Worm (Caenorhabditis elegans): ENCODE data around the gene K06H7.8.

The K06H7.8 gene

ce11 chrIII:8129195-8129594 is 31.2 kb upstream of the K06H7.8 start:
- TF ChIP-seq ztf-29 (GFP tag; IDR thresholded peaks at IDR 0.05) (no peak), klf-2 (GFP tag; conservative IDR thresholded peaks at IDR 0.05) (no peak), ztf-23 (GFP tag; IDR thresholded peaks at IDR 0.05) (no peak), T22C8.4 (GFP tag; IDR thresholded peaks at IDR 0.05) (no peak), tab-1 (GFP tag; IDR thresholded peaks at IDR 0.05) (no peak), flt-1 (GFP tag; IDR thresholded peaks at IDR 0.05) (no peak), med-1 (GFP tag; optimal IDR thresholded peaks at IDR 0.05; ENCODE audit: insufficient read depth) (no peak), cog-1 (tag; optimal IDR thresholded peaks at IDR 0.05) (no peak), ref-1 (GFP tag; conservative IDR thresholded peaks at IDR 0.05) (no peak)

- TF ChIP-seq med-1 (GFP tag; optimal IDR thresholded peaks at IDR 0.05; ENCODE audit: insufficient read depth) (no peak), klf-2 (GFP tag; conservative IDR thresholded peaks at IDR 0.05) (0 out of 2 replicates have a peak, but pooled peaks have one; percentile 11), ztf-29 (GFP tag; IDR thresholded peaks at IDR 0.05) (no peak)
Observed at ce11 chrIII:8126978-8127377, 29.0 kb upstream of the K06H7.8 start.

ce11 chrIII:8125234-8125633 is 27.2 kb upstream of the K06H7.8 start:
- TF ChIP-seq ztf-29 (GFP tag; IDR thresholded peaks at IDR 0.05) (peak; percentile 55; the same call in 1 of the 2 replicates), ref-1 (GFP tag; conservative IDR thresholded peaks at IDR 0.05) (no peak), cog-1 (tag; optimal IDR thresholded peaks at IDR 0.05) (peak; percentile 23)

DNA sequence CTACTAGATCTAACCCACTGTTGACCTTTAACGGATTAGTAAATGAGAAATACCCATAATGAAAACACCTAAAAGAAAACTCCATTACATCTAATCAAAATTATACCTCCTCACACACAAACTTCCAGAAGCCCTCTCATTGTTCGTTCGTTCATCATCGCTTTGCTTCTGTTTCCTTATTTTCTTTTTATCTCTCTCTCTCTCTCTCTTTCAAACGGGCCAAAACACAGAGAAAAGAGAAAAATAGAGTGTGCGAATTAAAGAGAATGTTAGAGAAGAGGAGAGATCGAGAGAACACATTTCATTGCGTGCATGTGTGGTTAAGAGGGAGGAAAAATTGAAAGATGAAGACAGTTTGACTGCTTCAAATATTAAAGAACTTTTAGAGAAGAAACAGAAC is 26.3 kb upstream of the K06H7.8 start:
- TF ChIP-seq klf-2 (GFP tag; conservative IDR thresholded peaks at IDR 0.05) (no peak), tab-1 (GFP tag; IDR thresholded peaks at IDR 0.05) (no peak), ref-1 (GFP tag; conservative IDR thresholded peaks at IDR 0.05) (no peak), T22C8.4 (GFP tag; IDR thresholded peaks at IDR 0.05) (no peak), cog-1 (tag; optimal IDR thresholded peaks at IDR 0.05) (peak; percentile 21), ztf-29 (GFP tag; IDR thresholded peaks at IDR 0.05) (no peak), med-1 (GFP tag; optimal IDR thresholded peaks at IDR 0.05; ENCODE audit: insufficient read depth) (no peak), ztf-23 (GFP tag; IDR thresholded peaks at IDR 0.05) (no peak)

DNA sequence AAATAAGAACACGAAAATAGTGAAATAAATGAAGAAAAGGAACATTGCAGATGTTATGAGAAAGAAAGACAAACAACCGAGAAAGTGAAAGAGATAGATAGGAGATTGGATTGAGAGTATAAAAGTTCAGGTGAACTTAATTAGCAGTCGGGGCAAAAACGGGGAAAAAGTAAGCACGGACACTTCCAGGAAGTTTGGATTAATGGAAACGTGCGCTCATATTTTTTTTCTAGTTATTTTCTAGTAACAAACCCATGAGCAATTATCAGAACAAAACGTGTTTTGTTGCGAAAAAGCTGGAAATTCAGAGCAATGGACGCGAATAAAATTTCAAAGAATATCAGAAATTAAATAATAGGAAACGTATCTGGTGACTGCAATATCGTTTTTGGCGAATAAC is 23.9 kb upstream of the K06H7.8 start:
- no peak for TF ChIP-seq ztf-29 (GFP tag; IDR thresholded peaks at IDR 0.05)
- TF ChIP-seq med-1 (GFP tag; optimal IDR thresholded peaks at IDR 0.05; ENCODE audit: insufficient read depth) = no peak
- no peak for TF ChIP-seq tab-1 (GFP tag; IDR thresholded peaks at IDR 0.05)
- no peak for TF ChIP-seq flt-1 (GFP tag; IDR thresholded peaks at IDR 0.05)
- no peak for TF ChIP-seq ref-1 (GFP tag; conservative IDR thresholded peaks at IDR 0.05)
- TF ChIP-seq ztf-23 (GFP tag; IDR thresholded peaks at IDR 0.05) = no peak
- no peak for TF ChIP-seq cog-1 (tag; optimal IDR thresholded peaks at IDR 0.05)
- no peak for TF ChIP-seq klf-2 (GFP tag; conservative IDR thresholded peaks at IDR 0.05)
- TF ChIP-seq T22C8.4 (GFP tag; IDR thresholded peaks at IDR 0.05) = no peak

- no peak for TF ChIP-seq T22C8.4 (GFP tag; IDR thresholded peaks at IDR 0.05)
- TF ChIP-seq tab-1 (GFP tag; IDR thresholded peaks at IDR 0.05) = no peak
- no peak for TF ChIP-seq klf-2 (GFP tag; conservative IDR thresholded peaks at IDR 0.05)
- no peak for TF ChIP-seq cog-1 (tag; optimal IDR thresholded peaks at IDR 0.05)
- TF ChIP-seq ref-1 (GFP tag; conservative IDR thresholded peaks at IDR 0.05) = no peak
- TF ChIP-seq ztf-29 (GFP tag; IDR thresholded peaks at IDR 0.05) = no peak
- TF ChIP-seq flt-1 (GFP tag; IDR thresholded peaks at IDR 0.05) = no peak
- TF ChIP-seq med-1 (GFP tag; optimal IDR thresholded peaks at IDR 0.05; ENCODE audit: insufficient read depth) = no peak
- no peak for TF ChIP-seq ztf-23 (GFP tag; IDR thresholded peaks at IDR 0.05)
Observed at ce11 chrIII:8121132-8121531, 23.1 kb upstream of the K06H7.8 start, which contains the start of gene gei-8. Gene gei-8 (minus strand): TSS chrIII:8121232.

DNA sequence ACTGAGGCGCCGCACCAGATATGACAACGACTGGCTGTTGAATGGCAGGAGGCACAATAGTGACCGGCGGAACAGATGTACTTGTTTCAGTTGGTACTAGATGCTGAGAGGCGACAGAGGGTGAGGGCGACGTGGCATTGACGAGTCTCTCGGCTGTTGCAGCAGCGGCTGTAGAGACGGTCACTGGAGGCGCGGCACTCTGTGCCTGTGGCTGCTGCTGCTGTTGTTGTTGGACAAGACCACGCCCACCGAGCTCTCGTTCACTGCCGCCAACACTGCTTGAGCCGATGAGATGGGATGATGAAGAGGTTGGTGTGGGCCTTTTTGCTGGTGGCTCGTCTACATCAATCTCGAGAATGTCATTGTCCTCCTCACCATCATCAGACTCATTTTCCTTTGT is 19.1 kb upstream of the K06H7.8 start:
- TF ChIP-seq med-1 (GFP tag; optimal IDR thresholded peaks at IDR 0.05; ENCODE audit: insufficient read depth) (no peak), ztf-23 (GFP tag; IDR thresholded peaks at IDR 0.05) (no peak), flt-1 (GFP tag; IDR thresholded peaks at IDR 0.05) (no peak), tab-1 (GFP tag; IDR thresholded peaks at IDR 0.05) (no peak), ref-1 (GFP tag; conservative IDR thresholded peaks at IDR 0.05) (no peak), cog-1 (tag; optimal IDR thresholded peaks at IDR 0.05) (no peak), klf-2 (GFP tag; conservative IDR thresholded peaks at IDR 0.05) (no peak), ztf-29 (GFP tag; IDR thresholded peaks at IDR 0.05) (no peak), T22C8.4 (GFP tag; IDR thresholded peaks at IDR 0.05) (no peak)

DNA sequence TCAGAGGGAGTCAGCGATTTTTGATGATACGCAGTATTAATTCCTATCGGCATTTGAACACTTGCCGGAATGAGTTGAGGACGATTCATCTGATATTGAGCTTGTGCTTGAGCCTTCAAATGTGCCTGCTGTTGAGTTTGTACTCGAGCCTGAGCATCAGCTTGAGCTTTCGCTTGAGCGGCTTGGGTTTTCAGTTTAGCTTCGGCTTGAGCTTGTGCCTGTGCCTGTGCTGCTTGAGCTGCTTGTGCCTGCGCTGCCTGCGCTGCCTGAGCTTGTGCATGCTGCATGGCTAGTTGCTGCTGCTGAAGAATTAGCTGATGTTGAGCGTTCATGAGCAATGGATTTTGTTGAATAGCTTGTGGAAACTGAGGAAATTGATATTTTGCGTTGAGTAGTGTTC is 17.9 kb upstream of the K06H7.8 start:
- TF ChIP-seq T22C8.4 (GFP tag; IDR thresholded peaks at IDR 0.05) (no peak), flt-1 (GFP tag; IDR thresholded peaks at IDR 0.05) (no peak), ztf-29 (GFP tag; IDR thresholded peaks at IDR 0.05) (no peak), ztf-23 (GFP tag; IDR thresholded peaks at IDR 0.05) (no peak), tab-1 (GFP tag; IDR thresholded peaks at IDR 0.05) (no peak), cog-1 (tag; optimal IDR thresholded peaks at IDR 0.05) (no peak), ref-1 (GFP tag; conservative IDR thresholded peaks at IDR 0.05) (no peak), med-1 (GFP tag; optimal IDR thresholded peaks at IDR 0.05; ENCODE audit: insufficient read depth) (no peak)

- TF ChIP-seq klf-2 (GFP tag; conservative IDR thresholded peaks at IDR 0.05) (no peak), T22C8.4 (GFP tag; IDR thresholded peaks at IDR 0.05) (no peak), cog-1 (tag; optimal IDR thresholded peaks at IDR 0.05) (no peak), ztf-29 (GFP tag; IDR thresholded peaks at IDR 0.05) (no peak), tab-1 (GFP tag; IDR thresholded peaks at IDR 0.05) (no peak), med-1 (GFP tag; optimal IDR thresholded peaks at IDR 0.05; ENCODE audit: insufficient read depth) (no peak)
Observed at ce11 chrIII:8111347-8111746, 13.3 kb upstream of the K06H7.8 start.

ce11 chrIII:8109459-8110057 is 11.5 kb upstream of the K06H7.8 start:
- TF ChIP-seq flt-1 (GFP tag; IDR thresholded peaks at IDR 0.05) (peak; percentile 94), ztf-23 (GFP tag; IDR thresholded peaks at IDR 0.05) (peak; percentile 91), klf-2 (GFP tag; conservative IDR thresholded peaks at IDR 0.05) (peak; percentile 75; the same call in 1 of the 2 replicates), med-1 (GFP tag; optimal IDR thresholded peaks at IDR 0.05; ENCODE audit: insufficient read depth) (peak; percentile 44), ztf-29 (GFP tag; IDR thresholded peaks at IDR 0.05) (peak; percentile 77), ref-1 (GFP tag; conservative IDR thresholded peaks at IDR 0.05) (peak; percentile 83), cog-1 (tag; optimal IDR thresholded peaks at IDR 0.05) (peak; percentile 86), tab-1 (GFP tag; IDR thresholded peaks at IDR 0.05) (peak; percentile 89), T22C8.4 (GFP tag; IDR thresholded peaks at IDR 0.05) (peak; percentile 83)
